Worm (Caenorhabditis elegans) whole organism, late embryonic: ENCODE measurements around the gene R05H5.3.

Source experiments
- C38D4.7 ChIP-seq: fragments of 200-800 bp; sonication (Bioruptor generic); optimal IDR thresholded peaks from 2 replicates; lab custom pipeline; 2018; ENCODE audit warnings: mild to moderate bottlenecking, missing genetic modification characterization, moderate library complexity, missing compliant biosample characterization
- K09A11.1 ChIP-seq: sonication (generic microtip); optimal IDR thresholded peaks from 2 replicates; lab custom pipeline; 2017; ENCODE audit warnings: antibody characterized with exemption, mild to moderate bottlenecking, missing genetic modification characterization, missing compliant biosample characterization; ENCODE audit not compliant: insufficient read depth
- Y22D7AL.16 ChIP-seq: sonication (generic microtip); optimal IDR thresholded peaks from 2 replicates; lab custom pipeline; 2016; ENCODE audit warnings: missing genetic modification characterization, missing compliant biosample characterization
- ama-1 ChIP-seq: fragments of 150-350 bp; optimal IDR thresholded peaks from 2 replicates; lab custom pipeline; 2014
- ceh-18 ChIP-seq: sonication (generic microtip); optimal IDR thresholded peaks from 2 replicates; lab custom pipeline; 2016; ENCODE audit warnings: missing genetic modification characterization, missing compliant biosample characterization
- ceh-19 ChIP-seq: fragments of 200-800 bp; sonication (Bioruptor generic); optimal IDR thresholded peaks from 2 replicates; lab custom pipeline; 2018; ENCODE audit warnings: mild to moderate bottlenecking, missing genetic modification characterization, missing compliant biosample characterization
- ceh-2 ChIP-seq: sonication (generic microtip); optimal IDR thresholded peaks from 2 replicates; lab custom pipeline; 2016; ENCODE audit warnings: missing genotype, missing genetic modification characterization, missing compliant biosample characterization
- ceh-22 ChIP-seq: sonication (generic microtip); optimal IDR thresholded peaks from 2 replicates; lab custom pipeline; 2017; ENCODE audit warnings: missing biosample characterization, missing genetic modification characterization
- ceh-24 ChIP-seq: sonication (generic microtip); optimal IDR thresholded peaks from 2 replicates; lab custom pipeline; 2016; ENCODE audit warnings: mild to moderate bottlenecking, missing genetic modification characterization, missing compliant biosample characterization
- ceh-34 ChIP-seq: sonication (generic microtip); optimal IDR thresholded peaks from 2 replicates; lab custom pipeline; 2016; ENCODE audit warnings: mild to moderate bottlenecking, missing genetic modification characterization, missing compliant biosample characterization
- ceh-48 ChIP-seq: sonication (generic microtip); optimal IDR thresholded peaks from 2 replicates; lab custom pipeline; 2016; ENCODE audit warnings: missing genetic modification characterization, inconsistent platforms, missing compliant biosample characterization
- ceh-9 ChIP-seq: sonication (generic microtip); optimal IDR thresholded peaks from 2 replicates; lab custom pipeline; 2016; ENCODE audit warnings: mild to moderate bottlenecking, missing genetic modification characterization, inconsistent platforms, missing compliant biosample characterization
- che-1 ChIP-seq: sonication (generic microtip); optimal IDR thresholded peaks from 2 replicates; lab custom pipeline; 2016; ENCODE audit warnings: mild to moderate bottlenecking, missing genetic modification characterization, missing compliant biosample characterization
- dve-1 ChIP-seq: sonication (generic microtip); optimal IDR thresholded peaks from 2 replicates; lab custom pipeline; 2017; ENCODE audit warnings: antibody characterized with exemption, mild to moderate bottlenecking, missing genetic modification characterization, missing compliant biosample characterization
- elt-4 ChIP-seq: sonication (generic microtip); optimal IDR thresholded peaks from 2 replicates; lab custom pipeline; 2016; ENCODE audit warnings: missing genetic modification characterization, missing compliant biosample characterization
- ets-4 ChIP-seq: sonication (generic microtip); optimal IDR thresholded peaks from 2 replicates; lab custom pipeline; 2016; ENCODE audit warnings: missing genetic modification characterization, missing compliant biosample characterization
- fkh-6 ChIP-seq: sonication (generic microtip); optimal IDR thresholded peaks from 2 replicates; lab custom pipeline; 2016; ENCODE audit warnings: missing genetic modification characterization, missing compliant biosample characterization
- hlh-13 ChIP-seq: fragments of 200-800 bp; sonication (Bioruptor generic); optimal IDR thresholded peaks from 2 replicates; lab custom pipeline; 2018; ENCODE audit warnings: mild to moderate bottlenecking, missing genetic modification characterization, missing compliant biosample characterization
- hlh-15 ChIP-seq: sonication (generic microtip); optimal IDR thresholded peaks from 2 replicates; lab custom pipeline; 2016; ENCODE audit warnings: missing genetic modification characterization, missing compliant biosample characterization
- hlh-30 ChIP-seq: sonication (generic microtip); optimal IDR thresholded peaks from 2 replicates; lab custom pipeline; 2017; ENCODE audit warnings: antibody characterized with exemption, missing genetic modification characterization, missing compliant biosample characterization; ENCODE audit not compliant: insufficient read depth
- hlh-6 ChIP-seq: sonication (generic microtip); optimal IDR thresholded peaks from 2 replicates; lab custom pipeline; 2016; ENCODE audit warnings: missing genotype, missing genetic modification characterization, missing compliant biosample characterization
- lim-6 ChIP-seq: sonication (generic microtip); optimal IDR thresholded peaks from 2 replicates; lab custom pipeline; 2016; ENCODE audit warnings: missing genetic modification characterization, missing compliant biosample characterization
- lin-11 ChIP-seq: fragments of 200-800 bp; sonication (Bioruptor generic); optimal IDR thresholded peaks from 2 replicates; lab custom pipeline; 2018; ENCODE audit warnings: mild to moderate bottlenecking, missing genetic modification characterization, missing compliant biosample characterization
- pag-3 ChIP-seq: sonication (generic microtip); optimal IDR thresholded peaks from 2 replicates; lab custom pipeline; 2016; ENCODE audit warnings: missing compliant biosample characterization, missing genetic modification characterization, borderline replicate concordance
- pat-9 ChIP-seq: fragments of 200-800 bp; sonication (Bioruptor generic); optimal IDR thresholded peaks from 2 replicates; lab custom pipeline; 2018; ENCODE audit warnings: mild to moderate bottlenecking, missing genetic modification characterization, moderate library complexity, missing compliant biosample characterization
- pax-1 ChIP-seq: fragments of 150-350 bp; optimal IDR thresholded peaks from 2 replicates; lab custom pipeline; 2014; ENCODE audit warnings: missing biosample characterization, missing genetic modification characterization
- pros-1 ChIP-seq: fragments of 150-350 bp; optimal IDR thresholded peaks from 2 replicates; lab custom pipeline; 2014; ENCODE audit warnings: missing biosample characterization, missing genetic modification reagents, missing genetic modification characterization
- rnt-1 ChIP-seq: sonication (generic microtip); optimal IDR thresholded peaks from 2 replicates; lab custom pipeline; 2016; ENCODE audit warnings: missing genetic modification characterization, missing compliant biosample characterization
- sdc-2 ChIP-seq: sonication (generic microtip); optimal IDR thresholded peaks from 2 replicates; lab custom pipeline; 2016; ENCODE audit warnings: missing genotype, missing genetic modification characterization, missing compliant biosample characterization
- syd-9 ChIP-seq: sonication (generic microtip); optimal IDR thresholded peaks from 2 replicates; lab custom pipeline; 2016; ENCODE audit warnings: mild to moderate bottlenecking, missing genetic modification characterization, moderate library complexity, missing compliant biosample characterization
- tbx-2 ChIP-seq: sonication (generic microtip); optimal IDR thresholded peaks from 2 replicates; lab custom pipeline; 2016; ENCODE audit warnings: missing genetic modification characterization, missing compliant biosample characterization
- ttx-3 ChIP-seq: sonication (generic microtip); optimal IDR thresholded peaks from 2 replicates; lab custom pipeline; 2016; ENCODE audit warnings: missing genetic modification reagents, missing genetic modification characterization, missing compliant biosample characterization
- unc-55 ChIP-seq: sonication (generic microtip); optimal IDR thresholded peaks from 2 replicates; lab custom pipeline; 2017; ENCODE audit warnings: missing biosample characterization, missing genetic modification reagents, missing genetic modification characterization
- unc-86 ChIP-seq: sonication (generic microtip); optimal IDR thresholded peaks from 2 replicates; lab custom pipeline; 2016; ENCODE audit warnings: missing genetic modification characterization, missing compliant biosample characterization
- ztf-16 ChIP-seq: sonication (generic microtip); optimal IDR thresholded peaks from 2 replicates; lab custom pipeline; 2017; ENCODE audit warnings: missing genetic modification characterization, missing compliant biosample characterization

R05H5.3 gene

ce11 chrII:10202275-10202674 lies 4.8 kb downstream of the R05H5.3 start (continued):
- TF ChIP-seq ttx-3 (tag; lab: Kevin White, UChicago) (no peak), ceh-19 (peak; percentile 70), unc-86 (no peak), ztf-16 (no peak), C38D4.7 (GFP tag; lab: Kevin White, UChicago) (no peak), K09A11.1 (tag; lab: Kevin White, UChicago) (no peak), tbx-2 (tag; lab: Kevin White, UChicago) (peak; percentile 69), rnt-1 (tag; lab: Kevin White, UChicago) (peak; percentile 14), ceh-18 (peak; percentile 31), sdc-2 (tag; lab: Kevin White, UChicago) (no peak), lin-11 (no peak), ceh-24 (no peak), ceh-2 (tag; lab: Kevin White, UChicago) (peak; percentile 9), dve-1 (tag; lab: Kevin White, UChicago) (no peak), che-1 (tag; lab: Kevin White, UChicago) (no peak), ceh-9 (tag; lab: Kevin White, UChicago) (no peak), hlh-30 (tag; lab: Kevin White, UChicago) (peak; percentile 81), ceh-22 (tag; lab: Kevin White, UChicago) (no peak), pag-3 (tag; lab: Kevin White, UChicago) (no peak), fkh-6 (tag; lab: Kevin White, UChicago) (peak; percentile 47)

ce11 chrII:10203067-10203466 lies 5.6 kb downstream of the R05H5.3 start:
- TF ChIP-seq unc-55 = peak; percentile 11
- no peak for TF ChIP-seq pat-9 (tag; lab: Kevin White, UChicago)
- TF ChIP-seq ceh-24 = no peak
- no peak for TF ChIP-seq syd-9 (tag; lab: Kevin White, UChicago)
- no peak for TF ChIP-seq fkh-6 (tag; lab: Kevin White, UChicago)
- no peak for TF ChIP-seq pros-1 (tag; lab: Kevin White, UChicago)
- TF ChIP-seq elt-4 (tag; lab: Kevin White, UChicago) = no peak

ce11 chrII:10203765-10204164 lies 6.3 kb downstream of the R05H5.3 start:
- peak; percentile 12 for TF ChIP-seq dve-1 (tag; lab: Kevin White, UChicago)
- TF ChIP-seq ceh-48 (tag; lab: Kevin White, UChicago) = no peak

- peak; percentile 11 for TF ChIP-seq hlh-30 (tag; lab: Kevin White, UChicago)
- TF ChIP-seq ceh-48 (tag; lab: Kevin White, UChicago) = no peak
- peak; percentile 45 for TF ChIP-seq ceh-18
- no peak for TF ChIP-seq tbx-2 (tag; lab: Kevin White, UChicago)
- TF ChIP-seq rnt-1 (tag; lab: Kevin White, UChicago) = peak; percentile 32
- no peak for TF ChIP-seq ttx-3 (tag; lab: Kevin White, UChicago)
- TF ChIP-seq unc-55 = peak; percentile 76
- TF ChIP-seq ceh-22 (tag; lab: Kevin White, UChicago) = peak; percentile 46
Measured at ce11 chrII:10204428-10205049, 7.1 kb downstream of the R05H5.3 start.

- TF ChIP-seq ets-4 (no peak), unc-86 (no peak), pax-1 (no peak), unc-55 (no peak), ama-1 (lab: Kevin White, UChicago) (no peak), ceh-34 (no peak), ceh-18 (no peak), lim-6 (tag; lab: Kevin White, UChicago) (no peak), pat-9 (tag; lab: Kevin White, UChicago) (no peak), ttx-3 (tag; lab: Kevin White, UChicago) (no peak), hlh-6 (no peak), Y22D7AL.16 (tag; lab: Kevin White, UChicago) (no peak), che-1 (tag; lab: Kevin White, UChicago) (no peak), pros-1 (tag; lab: Kevin White, UChicago) (no peak), hlh-13 (GFP tag; lab: Kevin White, UChicago) (no peak), ceh-48 (tag; lab: Kevin White, UChicago) (no peak), hlh-15 (no peak)
Measured at ce11 chrII:10206425-10206824, 9.0 kb downstream of the R05H5.3 start, which contains the start of gene T01E8.1. TSS of gene T01E8.1 (plus strand) at chrII:10206725.
